Worm (Caenorhabditis elegans): Measurements from ENCODE around the gene ZK688.11.

DNA sequence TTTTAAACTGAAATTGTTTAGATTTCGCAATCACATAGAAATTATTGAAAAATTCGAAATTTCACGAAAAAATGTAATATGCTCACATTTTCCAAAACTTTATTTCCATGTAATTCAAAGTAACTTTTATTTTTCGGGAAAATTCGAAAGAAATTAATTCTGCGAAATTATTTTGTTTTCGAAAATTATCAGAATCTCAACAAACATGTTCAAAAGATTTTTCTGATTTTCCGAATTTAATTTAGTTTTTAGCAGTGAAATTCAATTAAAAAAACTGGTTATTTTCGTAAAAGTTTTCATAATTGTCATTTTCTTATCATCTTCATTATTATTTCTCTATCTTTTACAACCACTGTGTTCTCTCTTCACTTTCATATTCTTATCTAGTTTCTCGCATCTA is 48.5 kb upstream of the ZK688.11 start, which contains the start of gene ran-2:
- TF ChIP-seq nhr-237 (tag; optimal IDR thresholded peaks at IDR 0.05) (no peak), unc-39 (tag; optimal IDR thresholded peaks at IDR 0.05) (no peak), lsy-2 (tag; optimal IDR thresholded peaks at IDR 0.05) (no peak), nhr-12 (tag; optimal IDR thresholded peaks at IDR 0.05) (no peak), lin-13 (tag; optimal IDR thresholded peaks at IDR 0.05) (no peak), pha-4 (tag; optimal IDR thresholded peaks at IDR 0.05) (no peak), unc-62 (GFP tag; optimal IDR thresholded peaks at IDR 0.05) (no peak), sptf-1 (tag; optimal IDR thresholded peaks at IDR 0.05) (no peak), mab-5 (tag; optimal IDR thresholded peaks at IDR 0.05) (no peak)

Measured in whole organism, mixed stage, embryonic.